Worm (Caenorhabditis elegans): Measurements from ENCODE around the gene C49A9.3.

Gene C49A9.3

ce11 chrIV:6269346-6269745 is 47.5 kb downstream of the C49A9.3 start, which contains the start of gene srv-30:
Gene srv-30, minus strand, starts transcription at chrIV:6269446.
- TF ChIP-seq him-1 (tag; optimal IDR thresholded peaks at IDR 0.05) (no peak), W03F9.2 (tag; optimal IDR thresholded peaks at IDR 0.05) (no peak), dao-5 (tag; optimal IDR thresholded peaks at IDR 0.05) (no peak)

ce11 chrIV:6271923-6272322 is 50.0 kb downstream of the C49A9.3 start, which contains the start of gene srv-31:
Gene srv-31, minus strand, starts transcription at chrIV:6272023.
- TF ChIP-seq W03F9.2 (tag; optimal IDR thresholded peaks at IDR 0.05) (no peak), him-1 (tag; optimal IDR thresholded peaks at IDR 0.05) (no peak), dao-5 (tag; optimal IDR thresholded peaks at IDR 0.05) (no peak)
